Worm (Caenorhabditis elegans): ENCODE measurements around the gene W10C4.1.

- TF ChIP-seq odd-2 (tag; optimal IDR thresholded peaks at IDR 0.05): no peak
- TF ChIP-seq dmd-4 (tag; optimal IDR thresholded peaks at IDR 0.05; ENCODE audit: borderline replicate concordance): no peak
- no peak for TF ChIP-seq fkh-10 (GFP tag; optimal IDR thresholded peaks at IDR 0.05)
Measured at ce11 chrIII:159149-159548, 47.8 kb downstream of the W10C4.1 start.
